Fruit fly (Drosophila melanogaster): Measurements from ENCODE around the gene hth.

The hth gene

dm6 chr3R:10626066-10626465 is 13.3 kb downstream of the hth start (continued):
- TF ChIP-seq lola (GFP tag; optimal IDR thresholded peaks at IDR 0.05) = peak in 1 of 3 experiments; percentile 79
- TF ChIP-seq Chrac-16 (GFP tag; optimal IDR thresholded peaks at IDR 0.05) = peak; percentile 42
- peak; percentile 50 for TF ChIP-seq CG10462 (GFP tag; optimal IDR thresholded peaks at IDR 0.05)
- no peak for TF ChIP-seq Hmr (GFP tag; optimal IDR thresholded peaks at IDR 0.05)
- 0 out of 2 replicates have a peak, but pooled peaks have one; percentile 41 for TF ChIP-seq CG6689 (GFP tag; IDR thresholded peaks at IDR 0.05)
- TF ChIP-seq CG12071 (GFP tag; optimal IDR thresholded peaks at IDR 0.05) = no peak
- 0 out of 2 replicates have a peak, but pooled peaks have one; percentile 15 for TF ChIP-seq chm (GFP tag; IDR thresholded peaks at IDR 0.05)
- TF ChIP-seq CG17912 (GFP tag; optimal IDR thresholded peaks at IDR 0.05) = no peak
- no peak for TF ChIP-seq sima (GFP tag; optimal IDR thresholded peaks at IDR 0.05)
- peak; percentile 62 for TF ChIP-seq row (GFP tag; IDR thresholded peaks at IDR 0.05)
- TF ChIP-seq eyg (GFP tag; optimal IDR thresholded peaks at IDR 0.05) = no peak
- TF ChIP-seq CG2712 (tag; optimal IDR thresholded peaks at IDR 0.05) = peak; percentile 78
- TF ChIP-seq trem (tag; optimal IDR thresholded peaks at IDR 0.05) = peak; percentile 72
- TF ChIP-seq CG13775 (GFP tag; optimal IDR thresholded peaks at IDR 0.05) = peak; percentile 70
- peak; percentile 50 for TF ChIP-seq Med (GFP tag)
- no peak for TF ChIP-seq Jarid2 (GFP tag; optimal IDR thresholded peaks at IDR 0.05)
- TF ChIP-seq CG3065 (GFP tag; optimal IDR thresholded peaks at IDR 0.05) = no peak
- TF ChIP-seq tio (GFP tag; optimal IDR thresholded peaks at IDR 0.05) = peak; percentile 21
- peak; percentile 84 for TF ChIP-seq Kr (GFP tag; optimal IDR thresholded peaks at IDR 0.05)
- no peak for TF ChIP-seq rib (GFP tag; IDR thresholded peaks at IDR 0.05)
- TF ChIP-seq CG1529 (GFP tag; optimal IDR thresholded peaks at IDR 0.05) = peak; percentile 2
- TF ChIP-seq zfh1 (GFP tag; IDR thresholded peaks at IDR 0.05) = peak; percentile 75
- peak; percentile 82 for TF ChIP-seq CG18262 (tag; optimal IDR thresholded peaks at IDR 0.05)
- no peak for TF ChIP-seq prd (optimal IDR thresholded peaks at IDR 0.05)
- TF ChIP-seq prd (GFP tag; IDR thresholded peaks at IDR 0.05) = peak; percentile 81
- TF ChIP-seq toy (GFP tag; IDR thresholded peaks at IDR 0.05) = no peak
- TF ChIP-seq CG12391 (tag; optimal IDR thresholded peaks at IDR 0.05) = peak; percentile 51
- peak; percentile 42 for TF ChIP-seq stwl (tag; optimal IDR thresholded peaks at IDR 0.05)
- TF ChIP-seq CG14710 (tag; optimal IDR thresholded peaks at IDR 0.05) = peak; percentile 52
- no peak for TF ChIP-seq Eip74EF (GFP tag; optimal IDR thresholded peaks at IDR 0.05)
- TF ChIP-seq Mad (GFP tag; optimal IDR thresholded peaks at IDR 0.05) = peak; percentile 28
- peak; percentile 49 for TF ChIP-seq CG4424 (GFP tag; optimal IDR thresholded peaks at IDR 0.05)
- TF ChIP-seq pan (optimal IDR thresholded peaks at IDR 0.05) = no peak
- no peak for TF ChIP-seq pan (GFP tag; optimal IDR thresholded peaks at IDR 0.05 in 1 of 2, IDR thresholded peaks at IDR 0.05 in 1 of 2)
- TF ChIP-seq CG11085 (GFP tag; IDR thresholded peaks at IDR 0.05) = no peak
- peak; percentile 88 for TF ChIP-seq CG9727 (GFP tag; optimal IDR thresholded peaks at IDR 0.05)
- TF ChIP-seq CG8924 (tag; optimal IDR thresholded peaks at IDR 0.05) = peak; percentile 72
- peak; percentile 5 for TF ChIP-seq unpg (GFP tag; optimal IDR thresholded peaks at IDR 0.05)
- TF ChIP-seq Xrp1 (GFP tag; IDR thresholded peaks at IDR 0.05) = peak; percentile 78
- peak in 1 of 2 experiments; percentile 18 for TF ChIP-seq Hr51 (GFP tag; optimal IDR thresholded peaks at IDR 0.05)
- no peak for TF ChIP-seq sc (optimal IDR thresholded peaks at IDR 0.05)
- peak; percentile 15 for TF ChIP-seq sc (GFP tag; optimal IDR thresholded peaks at IDR 0.05)
- no peak for TF ChIP-seq ro (GFP tag; IDR thresholded peaks at IDR 0.05)
- TF ChIP-seq CG7839 (tag; optimal IDR thresholded peaks at IDR 0.05) = peak; percentile 13
- peak; percentile 50 for TF ChIP-seq sens (GFP tag)
- peak; percentile 89 for TF ChIP-seq ac (GFP tag; optimal IDR thresholded peaks at IDR 0.05)
- no peak for TF ChIP-seq kay (GFP tag; optimal IDR thresholded peaks at IDR 0.05)
- peak; percentile 34 for TF ChIP-seq Elba2 (GFP tag; optimal IDR thresholded peaks at IDR 0.05)
- TF ChIP-seq cato (GFP tag; optimal IDR thresholded peaks at IDR 0.05; ENCODE audit: borderline replicate concordance) = no peak
- TF ChIP-seq CG10267 (tag; optimal IDR thresholded peaks at IDR 0.05) = peak; percentile 71
- peak; percentile 96 for TF ChIP-seq zf30C (GFP tag; optimal IDR thresholded peaks at IDR 0.05)
- no peak for TF ChIP-seq Hr3 (GFP tag; optimal IDR thresholded peaks at IDR 0.05)

Measured in whole organism, embryonic.